Fruit fly (Drosophila melanogaster) whole organism, wandering third instar larva: ENCODE data around the gene CG43138.

Source experiments
- Abd-B ChIP-seq: fragments of >200 bp; optimal IDR thresholded peaks from 2 replicates; lab custom pipeline; 2017; ENCODE audit warnings: missing biosample characterization, missing genetic modification characterization
- CG32264 ChIP-seq: fragments of 200-800 bp; sonication (Bioruptor generic); optimal IDR thresholded peaks from 2 replicates; lab custom pipeline; 2016; ENCODE audit warnings: missing biosample characterization, missing genetic modification characterization
- CG9705 ChIP-seq: fragments of 200-800 bp; sonication (Bioruptor generic); optimal IDR thresholded peaks from 2 replicates; lab custom pipeline; 2018; ENCODE audit warnings: missing biosample characterization, mild to moderate bottlenecking, missing genetic modification characterization
- CrebA ChIP-seq: fragments of 200-800 bp; sonication (Bioruptor generic); optimal IDR thresholded peaks from 2 replicates; lab custom pipeline; 2016; ENCODE audit warnings: missing biosample characterization, mild to moderate bottlenecking, missing genetic modification characterization, borderline replicate concordance
- Dfd ChIP-seq: fragments of >200 bp; optimal IDR thresholded peaks from 2 replicates; lab custom pipeline; 2017; ENCODE audit warnings: missing biosample characterization, missing genetic modification characterization
- Dif ChIP-seq: fragments of 200-275, 200-300 bp; sonication (Bioruptor generic); optimal IDR thresholded peaks from 2 replicates; lab custom pipeline; 2018; ENCODE audit warnings: missing biosample characterization, missing genetic modification characterization; ENCODE audit not compliant: partially characterized antibody
- GATAd ChIP-seq: sonication (Bioruptor generic); optimal IDR thresholded peaks from 2 replicates; lab custom pipeline; 2016; ENCODE audit warnings: missing biosample characterization, missing genetic modification characterization
- HLH106 ChIP-seq: fragments of 200-800 bp; optimal IDR thresholded peaks from 3 replicates; lab custom pipeline; 2019; ENCODE audit warnings: missing biosample characterization, mild to moderate bottlenecking, missing genetic modification characterization, moderate library complexity
- Hnf4 ChIP-seq: fragments of 200-800 bp; sonication (Bioruptor generic); optimal IDR thresholded peaks from 2 replicates; lab custom pipeline; 2016; ENCODE audit warnings: missing biosample characterization, mild to moderate bottlenecking, missing genetic modification characterization
- Hr78 ChIP-seq: fragments of >200 bp; optimal IDR thresholded peaks from 2 replicates; lab custom pipeline; 2017; ENCODE audit warnings: missing biosample characterization, missing genetic modification characterization
- Hr83 ChIP-seq: fragments of 200-300 bp; sonication (Bioruptor generic); optimal IDR thresholded peaks from 2 replicates; lab custom pipeline; 2016; ENCODE audit warnings: missing biosample characterization, mild to moderate bottlenecking, missing genetic modification characterization, moderate library complexity; ENCODE audit not compliant: poor library complexity, severe bottlenecking
- Jra ChIP-seq: sonication (Bioruptor generic); optimal IDR thresholded peaks from 2 replicates; lab custom pipeline; 2016; ENCODE audit warnings: missing biosample characterization, missing genetic modification characterization
- Mio ChIP-seq: sonication (Bioruptor generic); optimal IDR thresholded peaks from 2 replicates; lab custom pipeline; 2016; ENCODE audit warnings: missing biosample characterization, missing genetic modification characterization
- Myc ChIP-seq: fragments of >200 bp; optimal IDR thresholded peaks from 2 replicates; lab custom pipeline; 2017
- N ChIP-seq: fragments of >200 bp; optimal IDR thresholded peaks from 2 replicates; lab custom pipeline; 2018; ENCODE audit warnings: missing biosample characterization, missing external identifiers, missing genetic modification characterization
- OdsH ChIP-seq: fragments of 200-800 bp; sonication (Bioruptor generic); optimal IDR thresholded peaks from 2 replicates; lab custom pipeline; 2016; ENCODE audit warnings: missing biosample characterization, mild to moderate bottlenecking, missing genetic modification characterization
- Rel ChIP-seq, 2 experiments: fragments of 200-800 bp; sonication (Bioruptor generic) in 1 of 2; optimal IDR thresholded peaks; 2 replicates in 1 of 2; 3 replicates in 1 of 2; lab custom pipeline; 2016 to 2019; ENCODE audit warnings: mild to moderate bottlenecking in 2 of 2, missing biosample characterization in 2 of 2, missing genetic modification characterization in 2 of 2, moderate library complexity in 1 of 2
- Sp1 ChIP-seq: fragments of 200-800 bp; sonication (Bioruptor generic); optimal IDR thresholded peaks from 3 replicates; lab custom pipeline; 2019; ENCODE audit warnings: missing biosample characterization, mild to moderate bottlenecking, missing genetic modification characterization, moderate library complexity
- Vsx2 ChIP-seq: fragments of 200-300, 225-300 bp; sonication (Bioruptor generic); optimal IDR thresholded peaks from 2 replicates; lab custom pipeline; 2018; ENCODE audit warnings: missing biosample characterization, missing genetic modification characterization; ENCODE audit not compliant: partially characterized antibody
- br ChIP-seq: fragments of 200-800 bp; sonication (Bioruptor generic); optimal IDR thresholded peaks from 2 replicates; lab custom pipeline; 2016; ENCODE audit warnings: missing biosample characterization, missing genetic modification characterization
- brk ChIP-seq: fragments of 200-800 bp; sonication (Bioruptor generic); optimal IDR thresholded peaks from 2 replicates; lab custom pipeline; 2016; ENCODE audit warnings: missing biosample characterization, mild to moderate bottlenecking, missing genetic modification characterization
- dl ChIP-seq, 2 experiments: fragments of 175-275, 200-275 bp in 1 of 2; fragments of 200-275 bp in 1 of 2; sonication (Bioruptor generic); optimal IDR thresholded peaks; lab custom pipeline; 2018; ENCODE audit warnings: mild to moderate bottlenecking in 2 of 2, missing biosample characterization in 2 of 2, missing genetic modification characterization in 2 of 2, moderate library complexity in 2 of 2; ENCODE audit not compliant: partially characterized antibody in 2 of 2, insufficient read depth in 1 of 2
- dmrt93B ChIP-seq: fragments of 200-800 bp; sonication (Bioruptor generic); optimal IDR thresholded peaks from 2 replicates; lab custom pipeline; 2018; ENCODE audit warnings: missing biosample characterization, mild to moderate bottlenecking, missing genetic modification characterization
- dsf ChIP-seq: sonication (Bioruptor generic); optimal IDR thresholded peaks from 2 replicates; lab custom pipeline; 2016; ENCODE audit warnings: missing biosample characterization, missing genetic modification characterization, borderline replicate concordance
- ey ChIP-seq: fragments of 200-800 bp; sonication (Bioruptor generic); optimal IDR thresholded peaks from 2 replicates; lab custom pipeline; 2016; ENCODE audit warnings: missing biosample characterization, missing genetic modification characterization
- foxo ChIP-seq, 2 experiments: fragments of 200-800 bp; sonication (Bioruptor generic); optimal IDR thresholded peaks; 2 replicates in 1 of 2; 3 replicates in 1 of 2; lab custom pipeline; 2016 to 2017; ENCODE audit warnings: missing biosample characterization in 2 of 2, missing genetic modification characterization in 2 of 2
- fru ChIP-seq: fragments of 200-800 bp; sonication (Bioruptor generic); optimal IDR thresholded peaks from 3 replicates; lab custom pipeline; 2016; ENCODE audit warnings: missing biosample characterization, mild to moderate bottlenecking, missing genetic modification characterization
- h ChIP-seq: fragments of 200-800 bp; sonication (Bioruptor generic); optimal IDR thresholded peaks from 3 replicates; lab custom pipeline; 2016; ENCODE audit warnings: missing biosample characterization, mild to moderate bottlenecking, missing genetic modification characterization
- jim ChIP-seq: fragments of 175-275, 200-325 bp; sonication (Bioruptor generic); optimal IDR thresholded peaks from 2 replicates; lab custom pipeline; 2016; ENCODE audit warnings: missing biosample characterization, mild to moderate bottlenecking, missing genetic modification characterization
- lola ChIP-seq: fragments of >200 bp; optimal IDR thresholded peaks from 2 replicates; lab custom pipeline; 2017; ENCODE audit warnings: missing biosample characterization, missing genetic modification characterization
- pan ChIP-seq: fragments of >200 bp; optimal IDR thresholded peaks from 2 replicates; lab custom pipeline; 2017
- psq ChIP-seq: fragments of 200-800 bp; sonication (Bioruptor generic); optimal IDR thresholded peaks from 3 replicates; lab custom pipeline; 2017; ENCODE audit warnings: missing biosample characterization, mild to moderate bottlenecking, missing genetic modification characterization, moderate library complexity
- rgr ChIP-seq: fragments of 200-800 bp; sonication (Bioruptor generic); optimal IDR thresholded peaks from 3 replicates; lab custom pipeline; 2016; ENCODE audit warnings: missing biosample characterization, mild to moderate bottlenecking, missing genetic modification characterization
- sage ChIP-seq: fragments of 200-800 bp; sonication (Bioruptor generic); optimal IDR thresholded peaks from 2 replicates; lab custom pipeline; 2016; ENCODE audit warnings: missing biosample characterization, mild to moderate bottlenecking, missing genetic modification characterization
- sv ChIP-seq: fragments of 200-800 bp; sonication (Bioruptor generic); optimal IDR thresholded peaks from 3 replicates; lab custom pipeline; 2016; ENCODE audit warnings: missing biosample characterization, missing genetic modification characterization
- tai ChIP-seq: sonication (Bioruptor generic); optimal IDR thresholded peaks from 2 replicates; lab custom pipeline; 2016; ENCODE audit warnings: missing biosample characterization, missing genetic modification characterization
- usp ChIP-seq: fragments of >200 bp; optimal IDR thresholded peaks from 2 replicates; lab custom pipeline; 2017; ENCODE audit warnings: missing biosample characterization, missing genetic modification characterization
- woc ChIP-seq: sonication (Bioruptor generic); optimal IDR thresholded peaks from 2 replicates; lab custom pipeline; 2016; ENCODE audit warnings: missing biosample characterization, mild to moderate bottlenecking, missing genetic modification characterization

CG43138 gene

DNA sequence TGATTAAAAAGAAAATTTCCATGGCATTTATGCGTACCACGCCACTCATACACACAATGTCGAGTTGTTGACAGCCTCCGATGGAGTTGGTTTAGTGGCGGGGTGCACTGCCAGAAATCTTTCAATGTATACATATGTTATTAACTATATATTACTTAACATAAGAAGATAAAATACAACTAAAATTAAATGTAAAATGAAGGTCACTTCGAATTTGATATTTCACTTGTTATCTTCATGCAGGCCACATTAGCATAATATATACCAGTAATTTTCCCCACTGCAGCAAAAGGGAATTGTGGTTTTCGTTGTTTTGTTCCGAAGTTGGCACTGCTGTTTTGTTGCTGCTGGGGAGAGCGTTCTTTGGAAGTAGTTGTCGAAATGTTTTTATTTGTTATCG, 6.8 kb downstream of the CG43138 start:
- no peak for TF ChIP-seq br
- no peak for TF ChIP-seq dsf (GFP tag; lab: Kevin White, UChicago)
- no peak for TF ChIP-seq Hnf4
- no peak for TF ChIP-seq Myc
- no peak for TF ChIP-seq Jra (GFP tag; lab: Kevin White, UChicago)
- TF ChIP-seq Dfd, result no peak
- peak; percentile 56 for TF ChIP-seq Sp1 (GFP tag; lab: Kevin White, UChicago)
- no peak for TF ChIP-seq Mio
- peak; percentile 28 for TF ChIP-seq OdsH (GFP tag; lab: Kevin White, UChicago)
- no peak for TF ChIP-seq CG9705 (GFP tag; lab: Kevin White, UChicago)
- peak; percentile 49 for TF ChIP-seq fru
- TF ChIP-seq HLH106 (tag; lab: Kevin White, UChicago), result peak; percentile 67
- no peak for TF ChIP-seq woc (GFP tag; lab: Kevin White, UChicago)
- no peak for TF ChIP-seq sage (GFP tag; lab: Kevin White, UChicago)
- no peak for TF ChIP-seq Rel (GFP tag; optimal IDR thresholded peaks at IDR 0.05; lab: Kevin White, UChicago)
- no peak for TF ChIP-seq Rel (tag; optimal IDR thresholded peaks at IDR 0.05; lab: Kevin White, UChicago)
- no peak for TF ChIP-seq Abd-B (GFP tag; lab: Kevin White, UChicago)
- no peak for TF ChIP-seq pan (lab: Kevin White, UChicago)
- peak; percentile 40 for TF ChIP-seq rgr
- TF ChIP-seq CG32264 (GFP tag; lab: Kevin White, UChicago), result no peak
- TF ChIP-seq brk (GFP tag; lab: Kevin White, UChicago), result no peak
- TF ChIP-seq Vsx2 (GFP tag; lab: Kevin White, UChicago), result no peak
- TF ChIP-seq GATAd (GFP tag; lab: Kevin White, UChicago), result no peak
- peak; percentile 34 for TF ChIP-seq psq (GFP tag; lab: Kevin White, UChicago)
- no peak for TF ChIP-seq jim (GFP tag; lab: Kevin White, UChicago)
- no peak for TF ChIP-seq dl (GFP tag; optimal IDR thresholded peaks at IDR 0.05; lab: Kevin White, UChicago; ENCODE audit: insufficient read depth in 1 of 2, partially characterized antibody in 2 of 2)
- TF ChIP-seq Hr83, result no peak
- TF ChIP-seq CrebA (GFP tag; lab: Kevin White, UChicago), result no peak
- no peak for TF ChIP-seq Dif
- peak; percentile 50 for TF ChIP-seq h (GFP tag; lab: Kevin White, UChicago)
- no peak for TF ChIP-seq tai (GFP tag; lab: Kevin White, UChicago)
- no peak for TF ChIP-seq lola (GFP tag; lab: Kevin White, UChicago)
- TF ChIP-seq N, result no peak
- no peak for TF ChIP-seq usp
- no peak for TF ChIP-seq Hr78 (GFP tag; lab: Kevin White, UChicago)
- no peak for TF ChIP-seq sv (GFP tag; lab: Kevin White, UChicago)
- TF ChIP-seq ey (GFP tag; lab: Kevin White, UChicago), result no peak
- TF ChIP-seq dmrt93B, result peak; percentile 45
- peak in 1 of 2 experiments; percentile 51 for TF ChIP-seq foxo (GFP tag; optimal IDR thresholded peaks at IDR 0.05; lab: Kevin White, UChicago)

DNA sequence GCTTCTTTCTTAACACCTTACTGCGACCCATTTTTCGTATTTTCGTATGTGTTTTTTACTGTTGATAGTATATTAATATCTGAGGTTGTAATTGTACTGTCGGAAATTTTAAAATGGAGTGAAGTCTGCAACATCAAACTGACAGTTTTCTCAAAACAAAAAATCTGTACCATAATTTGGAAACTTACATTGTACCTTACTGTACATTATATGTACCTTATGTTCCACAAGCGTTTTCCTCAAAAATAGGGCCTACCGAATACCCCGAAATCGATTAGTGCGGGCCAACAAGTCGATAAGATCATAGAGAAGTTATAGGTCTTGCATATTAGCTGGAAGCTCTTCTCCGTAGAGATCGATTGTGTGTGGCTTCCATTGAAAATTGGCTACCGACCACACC, 8.8 kb downstream of the CG43138 start, which contains the start of gene CG32720:
TSS of gene CG32720 (minus strand) at position 101 of the 400 bp plus-strand sequence.
- no peak for TF ChIP-seq HLH106 (tag; lab: Kevin White, UChicago)
- TF ChIP-seq Mio, result no peak
- TF ChIP-seq psq (GFP tag; lab: Kevin White, UChicago), result no peak
- no peak for TF ChIP-seq h (GFP tag; lab: Kevin White, UChicago)
- TF ChIP-seq Hr78 (GFP tag; lab: Kevin White, UChicago), result no peak
- TF ChIP-seq Dfd, result no peak
- no peak for TF ChIP-seq ey (GFP tag; lab: Kevin White, UChicago)
- TF ChIP-seq Sp1 (GFP tag; lab: Kevin White, UChicago), result no peak
- TF ChIP-seq CrebA (GFP tag; lab: Kevin White, UChicago), result no peak
- no peak for TF ChIP-seq br
- no peak for TF ChIP-seq Abd-B (GFP tag; lab: Kevin White, UChicago)
- TF ChIP-seq jim (GFP tag; lab: Kevin White, UChicago), result no peak
- no peak for TF ChIP-seq usp
- TF ChIP-seq sv (GFP tag; lab: Kevin White, UChicago), result no peak
- TF ChIP-seq rgr, result no peak
